Worm (Caenorhabditis elegans) whole organism, L4/young adult: ENCODE measurements around the gene F57F4.1.

Source experiments
- W03F9.2 ChIP-seq: fragments of 150-350 bp; optimal IDR thresholded peaks from 2 replicates; lab custom pipeline; 2014; ENCODE audit warnings: missing biosample characterization, missing genetic modification characterization
- dao-5 ChIP-seq: sonication (generic microtip); optimal IDR thresholded peaks from 2 replicates; lab custom pipeline; 2016; ENCODE audit warnings: missing genotype, missing genetic modification characterization, moderate library complexity, missing compliant biosample characterization
- him-1 ChIP-seq: sonication (generic microtip); optimal IDR thresholded peaks from 2 replicates; lab custom pipeline; 2016; ENCODE audit warnings: missing genotype, missing genetic modification reagents, missing genetic modification characterization, missing compliant biosample characterization

ce11 chrV:6429870-6430339 lies 39.6 kb downstream of the F57F4.1 start, which contains the start of gene alh-4:
- TF ChIP-seq W03F9.2 (tag; lab: Kevin White, UChicago) (no peak), him-1 (tag; lab: Kevin White, UChicago) (no peak), dao-5 (tag; lab: Kevin White, UChicago) (no peak)
